Fruit fly (Drosophila melanogaster): Measurements from ENCODE around the gene CG7840.
A peak's percentile ranks its signal among the peaks of the same experiment; 100 is the strongest.

Gene CG7840

DNA sequence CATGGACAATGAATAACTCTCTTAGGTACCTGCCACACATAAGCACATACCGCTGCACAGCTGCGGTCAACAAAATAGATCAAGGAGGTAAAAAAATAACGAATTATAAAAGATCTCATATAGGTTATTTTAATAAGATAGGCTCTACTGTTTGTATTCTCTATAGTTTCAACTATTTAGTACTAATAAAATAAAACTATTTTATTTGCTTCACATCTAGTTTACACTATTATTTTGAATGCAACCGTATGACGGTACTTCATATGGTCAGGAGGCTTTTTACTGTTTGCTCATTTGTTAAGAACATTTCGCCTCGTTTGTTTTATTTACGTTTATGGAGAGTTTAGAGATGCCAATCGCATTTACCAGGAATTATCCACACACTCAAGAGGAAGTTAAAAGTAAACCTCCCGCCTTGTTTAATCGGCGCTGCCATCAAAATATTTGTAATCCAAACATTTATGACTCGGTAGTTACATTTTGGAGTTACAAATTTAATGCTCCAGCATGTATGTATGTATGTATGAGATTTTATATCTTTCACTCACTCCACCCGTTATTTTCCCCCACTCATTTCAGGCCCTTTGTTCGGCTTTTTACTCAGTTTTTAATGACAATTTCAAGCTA, 30.3 kb upstream of the CG7840 start (continued):
- TF ChIP-seq CG2120 (GFP tag; optimal IDR thresholded peaks at IDR 0.05), result peak; percentile 1
- TF ChIP-seq CG18011 (GFP tag; optimal IDR thresholded peaks at IDR 0.05), result no peak
- no peak for TF ChIP-seq BEAF-32 (GFP tag; optimal IDR thresholded peaks at IDR 0.05)
- no peak for TF ChIP-seq CG10431 (GFP tag; optimal IDR thresholded peaks at IDR 0.05)
- peak; percentile 13 for TF ChIP-seq en (GFP tag; optimal IDR thresholded peaks at IDR 0.05)
- peak; percentile 14 for TF ChIP-seq disco-r (GFP tag; optimal IDR thresholded peaks at IDR 0.05)
- no peak for TF ChIP-seq CG8089 (GFP tag; optimal IDR thresholded peaks at IDR 0.05)
- no peak for TF ChIP-seq Nf-YA (GFP tag; IDR thresholded peaks at IDR 0.05)
- no peak for TF ChIP-seq CG5180 (GFP tag; optimal IDR thresholded peaks at IDR 0.05)
- no peak for TF ChIP-seq da (GFP tag; optimal IDR thresholded peaks at IDR 0.05)
- no peak for TF ChIP-seq CG7928 (GFP tag; optimal IDR thresholded peaks at IDR 0.05)
- peak; percentile 64 for TF ChIP-seq CG10209 (GFP tag; optimal IDR thresholded peaks at IDR 0.05)
- no peak for TF ChIP-seq CG15073 (GFP tag; optimal IDR thresholded peaks at IDR 0.05)
- peak; percentile 53 for TF ChIP-seq bcd (GFP tag; optimal IDR thresholded peaks at IDR 0.05)
- TF ChIP-seq dan (GFP tag; IDR thresholded peaks at IDR 0.05), result no peak
- 0 out of 3 replicates have a peak, but pooled peaks have one; percentile 49 for TF ChIP-seq H15 (GFP tag; IDR thresholded peaks at IDR 0.05)
- no peak for TF ChIP-seq jumu (GFP tag; optimal IDR thresholded peaks at IDR 0.05)
- TF ChIP-seq tup (GFP tag; optimal IDR thresholded peaks at IDR 0.05), result no peak
- no peak for TF ChIP-seq crc (GFP tag; optimal IDR thresholded peaks at IDR 0.05)
- TF ChIP-seq CG15011 (GFP tag; optimal IDR thresholded peaks at IDR 0.05), result peak; percentile 49
- peak; percentile 55 for TF ChIP-seq Nf-YB (GFP tag; optimal IDR thresholded peaks at IDR 0.05)
- peak; percentile 8 for TF ChIP-seq CG6683 (GFP tag; optimal IDR thresholded peaks at IDR 0.05)
- peak; percentile 30; the same call in 1 of the 2 replicates for TF ChIP-seq MBD-R2 (GFP tag; IDR thresholded peaks at IDR 0.05)
- no peak; the same call in 1 of the 2 replicates for TF ChIP-seq CG5953 (GFP tag; IDR thresholded peaks at IDR 0.05)
- peak; percentile 33 for TF ChIP-seq nau (GFP tag; optimal IDR thresholded peaks at IDR 0.05)
- no peak for TF ChIP-seq CG15514 (GFP tag; optimal IDR thresholded peaks at IDR 0.05)
- TF ChIP-seq CG12391 (tag; optimal IDR thresholded peaks at IDR 0.05), result peak; percentile 82
- TF ChIP-seq jigr1 (GFP tag; IDR thresholded peaks at IDR 0.05), result no peak
- no peak for TF ChIP-seq Nf-YC (tag; optimal IDR thresholded peaks at IDR 0.05)
- no peak for TF ChIP-seq ro (GFP tag; IDR thresholded peaks at IDR 0.05)
- TF ChIP-seq cas (GFP tag; IDR thresholded peaks at IDR 0.05), result no peak
- peak; percentile 3 for TF ChIP-seq Ets65A (GFP tag)
- TF ChIP-seq pros (GFP tag; optimal IDR thresholded peaks at IDR 0.05), result no peak
- peak; percentile 53 for TF ChIP-seq CG16815 (GFP tag; optimal IDR thresholded peaks at IDR 0.05)
- peak; percentile 31 for TF ChIP-seq lilli (GFP tag; optimal IDR thresholded peaks at IDR 0.05)
- peak; percentile 88 for TF ChIP-seq Xrp1 (GFP tag; IDR thresholded peaks at IDR 0.05)
- TF ChIP-seq CG6272 (GFP tag; IDR thresholded peaks at IDR 0.05), result no peak
- TF ChIP-seq CG8388 (GFP tag; optimal IDR thresholded peaks at IDR 0.05), result peak; percentile 78
- no peak for TF ChIP-seq lov (optimal IDR thresholded peaks at IDR 0.05)
- TF ChIP-seq lov (GFP tag; IDR thresholded peaks at IDR 0.05), result no peak
- no peak for TF ChIP-seq CTCF (GFP tag; optimal IDR thresholded peaks at IDR 0.05)
- peak; percentile 78 for TF ChIP-seq row (GFP tag; IDR thresholded peaks at IDR 0.05)
- TF ChIP-seq CG17361 (GFP tag; IDR thresholded peaks at IDR 0.05), result peak; percentile 74
- TF ChIP-seq bbx (GFP tag; IDR thresholded peaks at IDR 0.05; ENCODE audit: partially characterized antibody), result no peak
- peak; percentile 36 for TF ChIP-seq Dek (tag; optimal IDR thresholded peaks at IDR 0.05)
- peak; percentile 81 for TF ChIP-seq CG31441 (GFP tag; IDR thresholded peaks at IDR 0.05)
- 0 out of 2 replicates have a peak, but pooled peaks have one; percentile 27 for TF ChIP-seq ttk (GFP tag; IDR thresholded peaks at IDR 0.05)
- no peak for TF ChIP-seq ap (GFP tag; IDR thresholded peaks at IDR 0.05)
- 0 out of 2 replicates have a peak, but pooled peaks have one; percentile 35 for TF ChIP-seq Awh (GFP tag; IDR thresholded peaks at IDR 0.05)
- TF ChIP-seq CG8765 (GFP tag; IDR thresholded peaks at IDR 0.05), result no peak; the same call in 1 of the 2 replicates
- peak; percentile 35 for TF ChIP-seq NC2β (GFP tag; optimal IDR thresholded peaks at IDR 0.05)

All from whole organism, embryonic.